Worm (Caenorhabditis elegans): Measurements from ENCODE around the gene C11G10.1.

The C11G10.1 gene

ce11 chrX:15159362-15159761 is 813 bp upstream of the C11G10.1 start:
- TF ChIP-seq set-16 (GFP tag; IDR thresholded peaks at IDR 0.05) = peak; percentile 21; the same call in 1 of the 2 replicates
- no peak for TF ChIP-seq dve-1 (tag; optimal IDR thresholded peaks at IDR 0.05; ENCODE audit: insufficient read depth)

- peak; percentile 34; the same call in 1 of the 2 replicates for TF ChIP-seq snpc-1.2 (GFP tag; IDR thresholded peaks at IDR 0.05)
- TF ChIP-seq duxl-1 (tag; optimal IDR thresholded peaks at IDR 0.05; ENCODE audit: poor library complexity) = no peak
Observed at ce11 chrX:15157854-15158253, 695 bp downstream of the C11G10.1 start.

ce11 chrX:15155054-15155453 is 3.5 kb downstream of the C11G10.1 start:
- TF ChIP-seq aha-1 (tag) = peak; percentile 68
- no peak for TF ChIP-seq F44E2.7 (GFP tag; IDR thresholded peaks at IDR 0.05)
- no peak for TF ChIP-seq jun-1 (tag; optimal IDR thresholded peaks at IDR 0.05)
- no peak for TF ChIP-seq ceh-62 (tag; optimal IDR thresholded peaks at IDR 0.05)

DNA sequence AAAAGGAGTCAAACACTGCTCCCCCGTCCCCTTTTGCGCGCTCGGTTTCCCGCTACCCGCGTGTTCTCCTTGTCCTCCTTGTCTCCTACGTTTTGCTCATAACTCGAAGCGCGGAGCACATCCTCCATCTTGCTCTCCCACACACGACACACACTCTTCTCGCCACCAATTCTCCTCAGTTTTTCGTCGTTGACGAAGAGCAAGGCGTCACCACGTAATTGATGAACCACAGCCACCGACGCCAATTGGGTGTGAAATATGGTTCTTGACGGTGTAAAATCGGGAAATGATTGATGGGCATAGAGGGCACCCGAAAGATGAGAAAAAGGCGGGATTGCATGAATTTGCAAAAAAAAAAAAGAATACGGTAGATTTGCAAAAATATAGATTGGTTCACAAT is 9.7 kb downstream of the C11G10.1 start:
- peak in 1 of 2 experiments; percentile 97 for TF ChIP-seq unc-62 (GFP tag; optimal IDR thresholded peaks at IDR 0.05 in 1 of 2)
- no peak for TF ChIP-seq unc-62 (tag; optimal IDR thresholded peaks at IDR 0.05)
- no peak for TF ChIP-seq ctbp-1 (GFP tag; IDR thresholded peaks at IDR 0.05)
- peak; percentile 53 for TF ChIP-seq aha-1 (tag)
- TF ChIP-seq spr-1 (tag; optimal IDR thresholded peaks at IDR 0.05) = no peak
- no peak for TF ChIP-seq tag-97 (GFP tag; IDR thresholded peaks at IDR 0.05)
- no peak for TF ChIP-seq egl-27 (tag; optimal IDR thresholded peaks at IDR 0.05)
- no peak for TF ChIP-seq mxl-2 (GFP tag; conservative IDR thresholded peaks at IDR 0.05)
- TF ChIP-seq set-16 (GFP tag; IDR thresholded peaks at IDR 0.05) = peak; percentile 39
- TF ChIP-seq ztf-7 (tag; optimal IDR thresholded peaks at IDR 0.05) = no peak

DNA sequence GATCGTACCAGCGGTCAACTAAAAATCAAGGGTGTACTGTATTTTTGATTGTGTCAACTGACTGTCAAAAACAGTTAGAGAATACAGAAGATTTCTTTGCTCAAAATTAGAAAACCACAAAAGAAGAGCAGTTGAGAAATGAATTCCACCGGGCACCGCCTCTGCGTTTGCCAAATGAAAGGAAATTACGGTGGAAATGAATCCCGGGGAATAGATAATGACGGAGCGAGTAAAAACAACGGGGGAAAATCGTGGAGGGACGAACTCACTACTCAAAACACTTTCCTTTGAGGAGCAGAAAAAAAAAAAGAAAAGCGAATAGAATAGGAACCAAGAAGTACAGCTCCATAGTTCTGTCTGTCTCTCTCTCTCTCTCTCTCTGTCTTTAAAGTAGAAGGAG is 10.2 kb downstream of the C11G10.1 start:
- TF ChIP-seq aha-1 (tag) = peak; percentile 90
- no peak for TF ChIP-seq nhr-25 (tag; optimal IDR thresholded peaks at IDR 0.05; ENCODE audit: borderline replicate concordance, insufficient read depth)
- no peak for TF ChIP-seq nhr-76 (tag; optimal IDR thresholded peaks at IDR 0.05)
- TF ChIP-seq Y75B8A.6 (GFP tag; IDR thresholded peaks at IDR 0.05) = no peak
- TF ChIP-seq ceh-20 (GFP tag; IDR thresholded peaks at IDR 0.05) = no peak
- no peak for TF ChIP-seq F49E8.2 (tag; optimal IDR thresholded peaks at IDR 0.05; ENCODE audit: borderline replicate concordance)
- TF ChIP-seq lir-3 (tag; optimal IDR thresholded peaks at IDR 0.05) = no peak
- no peak for TF ChIP-seq lin-13 (GFP tag; optimal IDR thresholded peaks at IDR 0.05)

DNA sequence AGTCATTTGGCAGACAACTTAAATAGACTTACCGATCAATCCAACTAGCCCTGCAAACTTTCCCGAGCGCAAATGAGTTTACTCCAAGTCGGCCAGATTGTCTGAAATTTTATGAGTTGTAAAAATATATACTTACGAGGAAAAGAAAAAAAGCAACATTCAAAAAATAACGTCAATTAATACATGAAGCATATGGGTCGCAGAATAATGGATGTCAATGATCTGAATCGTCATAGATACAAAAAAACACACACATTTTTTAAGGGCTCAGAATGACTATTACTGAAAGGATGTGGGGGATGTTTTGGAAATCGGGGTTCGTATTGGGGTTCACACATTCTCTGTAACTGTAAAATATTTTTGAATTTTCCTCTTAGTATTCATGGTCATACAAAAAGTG is 10.9 kb downstream of the C11G10.1 start, which contains the start of gene unc-7:
Gene unc-7, minus strand, starts transcription at position 101 of the 400 bp plus-strand sequence.
- TF ChIP-seq dve-1 (tag; optimal IDR thresholded peaks at IDR 0.05; ENCODE audit: insufficient read depth) = no peak
- peak in 1 of 2 experiments; percentile 42 for TF ChIP-seq unc-62 (GFP tag; optimal IDR thresholded peaks at IDR 0.05 in 1 of 2)
- no peak for TF ChIP-seq unc-62 (tag; optimal IDR thresholded peaks at IDR 0.05)

ce11 chrX:15146415-15147210 is 11.9 kb downstream of the C11G10.1 start:
- peak; percentile 86 for TF ChIP-seq lim-7 (GFP tag; IDR thresholded peaks at IDR 0.05)
- no peak for TF ChIP-seq nhr-11 (tag; optimal IDR thresholded peaks at IDR 0.05)
- no peak for TF ChIP-seq nhr-76 (tag; optimal IDR thresholded peaks at IDR 0.05)
- TF ChIP-seq F26F4.8 (GFP tag; conservative IDR thresholded peaks at IDR 0.05) = peak; percentile 75
- TF ChIP-seq unc-39 (tag; optimal IDR thresholded peaks at IDR 0.05) = no peak
- peak; percentile 49; the same call in 1 of the 2 replicates for TF ChIP-seq hmg-1.1 (GFP tag; IDR thresholded peaks at IDR 0.05)
- TF ChIP-seq unc-62 (GFP tag; optimal IDR thresholded peaks at IDR 0.05 in 1 of 2) = no peak
- no peak for TF ChIP-seq unc-62 (tag; optimal IDR thresholded peaks at IDR 0.05)
- peak; percentile 76; the same call in 1 of the 2 replicates for TF ChIP-seq D1046.2 (GFP tag; IDR thresholded peaks at IDR 0.05)
- TF ChIP-seq ceh-44 (GFP tag; IDR thresholded peaks at IDR 0.05) = 0 out of 2 replicates have a peak, but pooled peaks have one; percentile 21
- no peak for TF ChIP-seq hlh-30 (tag; optimal IDR thresholded peaks at IDR 0.05; ENCODE audit: insufficient read depth)
- TF ChIP-seq egl-43 (GFP tag; IDR thresholded peaks at IDR 0.05) = peak; percentile 78
- TF ChIP-seq ceh-32 (tag; optimal IDR thresholded peaks at IDR 0.05; ENCODE audit: poor library complexity) = no peak
- peak; percentile 48 for TF ChIP-seq mep-1 (tag; optimal IDR thresholded peaks at IDR 0.05)
- no peak for TF ChIP-seq attf-4 (tag; optimal IDR thresholded peaks at IDR 0.05)
- TF ChIP-seq set-16 (GFP tag; IDR thresholded peaks at IDR 0.05) = no peak
- TF ChIP-seq jun-1 (tag; optimal IDR thresholded peaks at IDR 0.05) = no peak
- TF ChIP-seq pha-4 (GFP tag; IDR thresholded peaks at IDR 0.05) = no peak; the same call in 1 of the 2 replicates
- no peak for TF ChIP-seq pha-4 (tag; optimal IDR thresholded peaks at IDR 0.05)
- TF ChIP-seq ceh-28 (tag; optimal IDR thresholded peaks at IDR 0.05) = no peak
